Fruit fly (Drosophila melanogaster) S2 (cell line): ENCODE measurements around the gene CG42832.

Experiments
- CG8478 ChIP-seq: fragments of >200 bp; optimal IDR thresholded peaks from 2 replicates; lab custom pipeline; 2018
- CTCF ChIP-seq, 2 experiments: fragments of >200 bp; optimal IDR thresholded peaks; 2 replicates each; lab custom pipeline; 2018

- TF ChIP-seq CG8478 (no peak), CTCF (optimal IDR thresholded peaks at IDR 0.05; lab: Kevin White, UChicago) (no peak)
Observed at dm6 chr3L:11604227-11604626, 5.7 kb upstream of the CG42832 start.
